Worm (Caenorhabditis elegans): ENCODE results near the gene gcy-15.
"Not testable (repeated sequence)": the region's sequence is repeated elsewhere in the genome, so short reads cannot be mapped to it uniquely, and the experiment has no call there.

DNA sequence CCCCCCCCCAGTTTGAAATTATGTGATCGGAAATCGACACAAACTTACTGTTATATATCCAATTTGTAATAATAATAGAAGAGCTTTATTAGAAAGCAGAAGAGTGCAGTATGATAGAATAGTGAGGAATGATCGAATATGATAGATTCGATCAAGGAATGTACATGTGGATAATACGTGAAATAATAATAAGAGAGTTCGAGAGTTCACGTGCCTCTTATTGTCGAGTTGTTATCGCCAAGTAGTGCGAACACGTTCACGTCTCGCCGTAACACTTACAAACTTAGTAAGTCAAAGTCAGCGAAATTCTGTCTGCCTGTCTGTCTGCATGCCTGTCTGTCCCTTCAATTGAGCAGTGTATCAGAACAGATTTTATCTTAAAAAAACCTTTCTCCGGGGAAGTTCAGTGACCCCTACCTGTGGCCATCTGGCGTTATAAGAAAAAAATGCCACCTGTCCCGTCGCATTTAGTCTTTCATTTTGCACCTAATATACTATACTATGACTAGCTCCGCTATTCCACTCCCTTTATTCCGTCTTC lies 13.5 kb downstream of the gcy-15 start, which contains the start of the genes Y27F2A.6 and Y27F2A.8:
- not testable (repeated sequence) for TF ChIP-seq him-1, W03F9.2 (tag; optimal IDR thresholded peaks at IDR 0.05)
